Fruit fly (Drosophila melanogaster): ENCODE data around the gene RpS4.

DNA sequence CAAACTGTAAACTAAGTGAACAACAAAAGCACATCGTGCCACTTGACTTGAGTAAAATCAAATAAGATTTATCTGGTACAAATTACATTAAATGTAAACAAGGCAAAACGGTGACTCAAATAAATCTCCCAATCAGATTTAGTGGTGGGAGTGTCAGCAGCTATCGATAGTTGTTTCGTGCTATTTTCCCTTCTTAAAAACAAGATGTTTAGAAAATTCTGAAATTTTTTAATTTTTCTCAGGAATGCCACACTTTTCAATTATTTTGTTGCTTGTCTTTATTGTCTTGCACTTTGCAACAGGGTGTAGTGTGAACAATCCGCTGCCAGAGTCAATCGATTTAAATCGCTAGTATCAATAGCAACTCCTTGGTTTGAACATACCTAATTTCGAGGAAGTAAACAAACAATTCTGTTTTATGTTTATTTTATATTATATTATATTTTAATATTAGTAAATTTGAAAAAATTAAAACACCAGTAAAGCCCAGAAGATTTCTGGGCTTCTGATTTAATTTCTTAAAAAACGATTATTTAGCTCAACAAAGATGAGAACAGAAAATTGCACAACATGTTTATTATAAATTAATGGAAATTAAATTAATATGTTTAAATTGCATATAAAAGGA, 26.2 kb upstream of the RpS4 start, which contains the start of gene MICAL-like:
- TF ChIP-seq h (optimal IDR thresholded peaks at IDR 0.05) (no peak), insv (optimal IDR thresholded peaks at IDR 0.05) (no peak)
